Worm (Caenorhabditis elegans) whole organism, late embryonic: ENCODE results near the gene srd-17.

Experiments
- F13H6.1 ChIP-seq: sonication (generic microtip); optimal IDR thresholded peaks from 2 replicates; lab custom pipeline; 2016; ENCODE audit warnings: missing genetic modification characterization, missing compliant biosample characterization
- K09A11.1 ChIP-seq: sonication (generic microtip); optimal IDR thresholded peaks from 2 replicates; lab custom pipeline; 2017; ENCODE audit warnings: antibody characterized with exemption, mild to moderate bottlenecking, missing genetic modification characterization, missing compliant biosample characterization; ENCODE audit not compliant: insufficient read depth
- ceh-48 ChIP-seq: sonication (generic microtip); optimal IDR thresholded peaks from 2 replicates; lab custom pipeline; 2016; ENCODE audit warnings: missing genetic modification characterization, inconsistent platforms, missing compliant biosample characterization
- dmd-4 ChIP-seq: sonication (generic microtip); optimal IDR thresholded peaks from 2 replicates; lab custom pipeline; 2016; ENCODE audit warnings: borderline replicate concordance, missing genetic modification characterization, missing compliant biosample characterization
- elt-2 ChIP-seq: sonication (generic microtip); optimal IDR thresholded peaks from 2 replicates; lab custom pipeline; 2016; ENCODE audit warnings: missing genetic modification reagents, missing genetic modification characterization, missing compliant biosample characterization
- gmeb-2 ChIP-seq: sonication (generic microtip); optimal IDR thresholded peaks from 2 replicates; lab custom pipeline; 2016; ENCODE audit warnings: missing genetic modification characterization, inconsistent platforms, missing compliant biosample characterization
- madf-2 ChIP-seq: sonication (generic microtip); optimal IDR thresholded peaks from 2 replicates; lab custom pipeline; 2017; ENCODE audit warnings: missing genetic modification characterization, missing compliant biosample characterization
- mec-3 ChIP-seq: sonication (generic microtip); optimal IDR thresholded peaks from 2 replicates; lab custom pipeline; 2016; ENCODE audit warnings: borderline replicate concordance, missing genetic modification characterization, missing compliant biosample characterization
- odd-2 ChIP-seq: sonication (generic microtip); optimal IDR thresholded peaks from 2 replicates; lab custom pipeline; 2017; ENCODE audit warnings: antibody characterized with exemption, mild to moderate bottlenecking, missing genetic modification characterization, missing compliant biosample characterization
- pag-3 ChIP-seq: sonication (generic microtip); optimal IDR thresholded peaks from 2 replicates; lab custom pipeline; 2016; ENCODE audit warnings: missing compliant biosample characterization, missing genetic modification characterization, borderline replicate concordance
- pros-1 ChIP-seq: fragments of 150-350 bp; optimal IDR thresholded peaks from 2 replicates; lab custom pipeline; 2014; ENCODE audit warnings: missing biosample characterization, missing genetic modification reagents, missing genetic modification characterization
- tbx-7 ChIP-seq: sonication (generic microtip); optimal IDR thresholded peaks from 2 replicates; lab custom pipeline; 2016; ENCODE audit warnings: missing genotype, missing genetic modification characterization, missing compliant biosample characterization
- unc-42 ChIP-seq: sonication (generic microtip); optimal IDR thresholded peaks from 2 replicates; lab custom pipeline; 2016; ENCODE audit warnings: missing genotype, missing genetic modification characterization, missing compliant biosample characterization

ce11 chrV:13464123-13464522 lies 31.6 kb upstream of the srd-17 start:
- no peak for TF ChIP-seq elt-2
- no peak for TF ChIP-seq ceh-48 (tag; lab: Kevin White, UChicago)
- no peak for TF ChIP-seq unc-42 (tag; lab: Kevin White, UChicago)
- no peak for TF ChIP-seq madf-2
- no peak for TF ChIP-seq F13H6.1 (tag; lab: Kevin White, UChicago)
- TF ChIP-seq odd-2 (tag; lab: Kevin White, UChicago): no peak
- no peak for TF ChIP-seq tbx-7 (tag; lab: Kevin White, UChicago)
- TF ChIP-seq pros-1 (tag; lab: Kevin White, UChicago): no peak
- no peak for TF ChIP-seq mec-3 (tag; lab: Kevin White, UChicago)
- no peak for TF ChIP-seq pag-3
- TF ChIP-seq K09A11.1 (tag; lab: Kevin White, UChicago): no peak
- TF ChIP-seq dmd-4: no peak
- TF ChIP-seq gmeb-2 (tag; lab: Kevin White, UChicago): no peak
